Worm (Caenorhabditis elegans) whole organism, L4 larva: Measurements from ENCODE around the gene C34D1.4.

Source experiments
- D1046.2 ChIP-seq: fragments of 200-800 bp; sonication (Bioruptor generic); IDR thresholded peaks from 2 replicates; pipeline ENCODE4 v1.3.6; 2022; ENCODE audit warnings: missing genetic modification characterization, missing compliant biosample characterization
- F26F4.8 ChIP-seq: fragments of 200-800 bp; sonication (Bioruptor generic); conservative IDR thresholded peaks from 2 replicates; pipeline ENCODE4 v1.3.6; 2022; ENCODE audit warnings: missing genetic modification characterization, missing compliant biosample characterization
- F37D6.2 ChIP-seq: sonication (generic microtip); optimal IDR thresholded peaks from 2 replicates; lab custom pipeline; 2016; ENCODE audit warnings: mild to moderate bottlenecking, missing genetic modification characterization, missing compliant biosample characterization
- F44E2.7 ChIP-seq: fragments of 200-800 bp; sonication (Bioruptor generic); IDR thresholded peaks from 2 replicates; pipeline ENCODE4 v2.1.2; 2022; ENCODE audit warnings: missing genetic modification characterization, missing compliant biosample characterization
- T26A8.4 ChIP-seq: fragments of 200-800 bp; sonication (Bioruptor generic); IDR thresholded peaks from 2 replicates; pipeline ENCODE4 v1.3.6; 2022; ENCODE audit warnings: missing genetic modification characterization, missing compliant biosample characterization
- Y5F2A.4 ChIP-seq: fragments of 200-800 bp; sonication (Bioruptor generic); optimal IDR thresholded peaks from 2 replicates; lab custom pipeline; 2018; ENCODE audit warnings: mild to moderate bottlenecking, missing genetic modification characterization, missing compliant biosample characterization
- ZK337.2 ChIP-seq: fragments of 200-800 bp; sonication (Bioruptor generic); IDR thresholded peaks from 2 replicates; pipeline ENCODE4 v1.3.6; 2022; ENCODE audit warnings: missing genetic modification reagents, missing genetic modification characterization, missing compliant biosample characterization
- ZK546.5 ChIP-seq, 2 experiments: sonication (generic microtip); optimal IDR thresholded peaks; 2 replicates each; lab custom pipeline; 2017; ENCODE audit warnings: missing biosample characterization in 2 of 2, missing genetic modification characterization in 2 of 2
- ceh-20 ChIP-seq: fragments of 200-800 bp; sonication (Bioruptor generic); IDR thresholded peaks from 2 replicates; pipeline ENCODE4 v1.3.6; 2022; ENCODE audit warnings: missing genetic modification reagents, missing genetic modification characterization, missing compliant biosample characterization
- ceh-82 ChIP-seq: sonication (generic microtip); optimal IDR thresholded peaks from 2 replicates; lab custom pipeline; 2017; ENCODE audit warnings: missing biosample characterization, missing genetic modification characterization
- ctbp-1 ChIP-seq: fragments of 200-800 bp; sonication (Bioruptor generic); IDR thresholded peaks from 2 replicates; pipeline ENCODE4 v1.3.6; 2022; ENCODE audit warnings: missing genetic modification reagents, missing genetic modification characterization, missing compliant biosample characterization
- daf-12 ChIP-seq: fragments of 150-350 bp; optimal IDR thresholded peaks from 2 replicates; lab custom pipeline; 2014; ENCODE audit warnings: missing biosample characterization, missing genetic modification reagents, missing genetic modification characterization
- daf-16 ChIP-seq, 3 experiments: sonication (generic microtip); optimal IDR thresholded peaks; 2 replicates each; lab custom pipeline; 2016 to 2017; ENCODE audit warnings: missing genetic modification characterization in 3 of 3, missing genetic modification reagents in 3 of 3, mild to moderate bottlenecking in 2 of 3, missing compliant biosample characterization in 2 of 3, missing biosample characterization in 1 of 3, moderate library complexity in 1 of 3
- daf-19 ChIP-seq: fragments of 200-800 bp; sonication (Bioruptor generic); conservative IDR thresholded peaks from 2 replicates; pipeline ENCODE4 v1.3.6; 2022; ENCODE audit warnings: missing genetic modification characterization, missing compliant biosample characterization
- dmd-6 ChIP-seq: fragments of 200-800 bp; sonication (Bioruptor generic); IDR thresholded peaks from 2 replicates; pipeline ENCODE4 v1.3.6; 2022; ENCODE audit warnings: missing genetic modification reagents, missing genetic modification characterization, missing compliant biosample characterization
- dmd-9 ChIP-seq: fragments of 200-800 bp; sonication (Bioruptor generic); IDR thresholded peaks from 2 replicates; pipeline ENCODE4 v1.3.6; 2022; ENCODE audit warnings: missing genetic modification reagents, missing genetic modification characterization, missing compliant biosample characterization
- duxl-1 ChIP-seq: sonication (generic microtip); optimal IDR thresholded peaks from 2 replicates; lab custom pipeline; 2016; ENCODE audit warnings: mild to moderate bottlenecking, missing genetic modification characterization, moderate library complexity, missing compliant biosample characterization; ENCODE audit not compliant: poor library complexity
- egl-43 ChIP-seq: fragments of 200-800 bp; sonication (Bioruptor generic); IDR thresholded peaks from 2 replicates; pipeline ENCODE4 v1.3.6; 2022; ENCODE audit warnings: missing genetic modification reagents, missing genetic modification characterization, missing compliant biosample characterization
- fkh-10 ChIP-seq: fragments of 150-350 bp; optimal IDR thresholded peaks from 2 replicates; lab custom pipeline; 2014; ENCODE audit warnings: missing biosample characterization, missing genetic modification reagents, missing genetic modification characterization
- hlh-11 ChIP-seq: fragments of 200-800 bp; sonication (Bioruptor generic); optimal IDR thresholded peaks from 2 replicates; lab custom pipeline; 2018; ENCODE audit warnings: mild to moderate bottlenecking, missing genetic modification characterization, missing compliant biosample characterization
- hlh-30 ChIP-seq: sonication (generic microtip); optimal IDR thresholded peaks from 2 replicates; lab custom pipeline; 2017; ENCODE audit warnings: antibody characterized with exemption, mild to moderate bottlenecking, missing genetic modification characterization, missing compliant biosample characterization; ENCODE audit not compliant: insufficient read depth
- jun-1 ChIP-seq: fragments of 150-350 bp; optimal IDR thresholded peaks from 2 replicates; lab custom pipeline; 2014; ENCODE audit warnings: missing biosample characterization, missing genetic modification reagents, missing genetic modification characterization
- lin-13 ChIP-seq: fragments of 150-350 bp; optimal IDR thresholded peaks from 2 replicates; lab custom pipeline; 2014; ENCODE audit warnings: missing biosample characterization, missing genetic modification reagents, missing genetic modification characterization
- lin-38 ChIP-seq: fragments of 200-800 bp; sonication (Bioruptor generic); IDR thresholded peaks from 2 replicates; pipeline ENCODE4 v1.3.6; 2022; ENCODE audit warnings: missing genetic modification reagents, missing genetic modification characterization, missing compliant biosample characterization
- lin-39 ChIP-seq: fragments of 150-350 bp; optimal IDR thresholded peaks from 2 replicates; lab custom pipeline; 2014; ENCODE audit warnings: missing biosample characterization, missing genetic modification reagents, missing genetic modification characterization
- lsy-2 ChIP-seq, 2 experiments: fragments of 150-350 bp in 1 of 2; sonication (generic microtip) in 1 of 2; optimal IDR thresholded peaks; 2 replicates each; lab custom pipeline; 2014 to 2017; ENCODE audit warnings: missing biosample characterization in 2 of 2, missing genetic modification characterization in 2 of 2
- mdl-1 ChIP-seq, 2 experiments: fragments of 150-350 bp in 1 of 2; sonication (generic microtip) in 1 of 2; optimal IDR thresholded peaks; 2 replicates each; lab custom pipeline; 2014 to 2017; ENCODE audit warnings: missing biosample characterization in 2 of 2, missing genetic modification characterization in 2 of 2
- mxl-2 ChIP-seq: fragments of 200-800 bp; sonication (Bioruptor generic); conservative IDR thresholded peaks from 2 replicates; pipeline ENCODE4 v1.3.6; 2022; ENCODE audit warnings: missing genetic modification reagents, missing genetic modification characterization, missing compliant biosample characterization
- nhr-102 ChIP-seq: sonication (generic microtip); optimal IDR thresholded peaks from 2 replicates; lab custom pipeline; 2016; ENCODE audit warnings: mild to moderate bottlenecking, missing genetic modification characterization, moderate library complexity, missing compliant biosample characterization
- nhr-111 ChIP-seq: fragments of 200-800 bp; sonication (Bioruptor generic); optimal IDR thresholded peaks from 2 replicates; lab custom pipeline; 2018; ENCODE audit warnings: mild to moderate bottlenecking, missing genetic modification characterization, missing compliant biosample characterization
- nhr-237 ChIP-seq: sonication (generic microtip); optimal IDR thresholded peaks from 2 replicates; lab custom pipeline; 2017; ENCODE audit warnings: missing biosample characterization, missing genetic modification characterization
- nhr-25 ChIP-seq: sonication (generic microtip); optimal IDR thresholded peaks from 2 replicates; lab custom pipeline; 2017; ENCODE audit warnings: missing genetic modification characterization, mild to moderate bottlenecking, missing compliant biosample characterization, antibody characterized with exemption, moderate library complexity, borderline replicate concordance; ENCODE audit not compliant: insufficient read depth
- nhr-28 ChIP-seq: fragments of 150-350 bp; optimal IDR thresholded peaks from 2 replicates; lab custom pipeline; 2014; ENCODE audit warnings: missing biosample characterization, missing genetic modification characterization
- nhr-48 ChIP-seq: sonication (generic microtip); optimal IDR thresholded peaks from 2 replicates; lab custom pipeline; 2016; ENCODE audit warnings: mild to moderate bottlenecking, missing genetic modification characterization, missing compliant biosample characterization
- nhr-76 ChIP-seq: fragments of 150-350 bp; optimal IDR thresholded peaks from 2 replicates; lab custom pipeline; 2014; ENCODE audit warnings: missing biosample characterization, missing genetic modification characterization
- nhr-77 ChIP-seq: fragments of 150-350 bp; optimal IDR thresholded peaks from 2 replicates; lab custom pipeline; 2014; ENCODE audit warnings: missing biosample characterization, missing genetic modification characterization
- php-3 ChIP-seq: fragments of 200-800 bp; sonication (Bioruptor generic); IDR thresholded peaks from 2 replicates; pipeline ENCODE4 v1.3.6; 2022; ENCODE audit warnings: missing genetic modification reagents, missing genetic modification characterization, missing compliant biosample characterization
- rbr-2 ChIP-seq: sonication (generic microtip); optimal IDR thresholded peaks from 2 replicates; lab custom pipeline; 2016; ENCODE audit warnings: missing genotype, missing genetic modification characterization, missing compliant biosample characterization
- skn-1 ChIP-seq: fragments of 150-350 bp; optimal IDR thresholded peaks from 2 replicates; lab custom pipeline; 2014; ENCODE audit warnings: missing biosample characterization, missing genetic modification characterization
- snpc-1.2 ChIP-seq: fragments of 200-800 bp; sonication (Bioruptor generic); IDR thresholded peaks from 2 replicates; pipeline ENCODE4 v1.3.6; 2022; ENCODE audit warnings: missing genetic modification reagents, missing genetic modification characterization, missing compliant biosample characterization
- spr-1 ChIP-seq: sonication (generic microtip); optimal IDR thresholded peaks from 2 replicates; lab custom pipeline; 2016; ENCODE audit warnings: mild to moderate bottlenecking, missing genetic modification characterization, missing compliant biosample characterization
- tag-97 ChIP-seq: fragments of 200-800 bp; sonication (Bioruptor generic); IDR thresholded peaks from 2 replicates; pipeline ENCODE4 v1.3.6; 2022; ENCODE audit warnings: missing genetic modification characterization, missing compliant biosample characterization
- tra-1 ChIP-seq: fragments of 200-800 bp; sonication (Bioruptor generic); IDR thresholded peaks from 2 replicates; pipeline ENCODE4 v1.3.6; 2022; ENCODE audit warnings: missing genetic modification reagents, missing genetic modification characterization, missing compliant biosample characterization
- unc-130 ChIP-seq: sonication (generic microtip); optimal IDR thresholded peaks from 2 replicates; lab custom pipeline; 2016; ENCODE audit warnings: missing genetic modification reagents, missing genetic modification characterization, missing compliant biosample characterization
- unc-39 ChIP-seq: sonication (generic microtip); optimal IDR thresholded peaks from 2 replicates; lab custom pipeline; 2017; ENCODE audit warnings: missing biosample characterization, missing genetic modification characterization
- zfp-3 ChIP-seq: fragments of 200-800 bp; sonication (Bioruptor generic); conservative IDR thresholded peaks from 2 replicates; pipeline ENCODE4 v1.3.6; 2022; ENCODE audit warnings: missing genetic modification reagents, missing genetic modification characterization, missing compliant biosample characterization
- zip-11 ChIP-seq: fragments of 200-800 bp; sonication (Bioruptor generic); IDR thresholded peaks from 2 replicates; pipeline ENCODE4 v1.3.6; 2022; ENCODE audit warnings: missing genetic modification characterization, missing compliant biosample characterization

C34D1.4 gene

DNA sequence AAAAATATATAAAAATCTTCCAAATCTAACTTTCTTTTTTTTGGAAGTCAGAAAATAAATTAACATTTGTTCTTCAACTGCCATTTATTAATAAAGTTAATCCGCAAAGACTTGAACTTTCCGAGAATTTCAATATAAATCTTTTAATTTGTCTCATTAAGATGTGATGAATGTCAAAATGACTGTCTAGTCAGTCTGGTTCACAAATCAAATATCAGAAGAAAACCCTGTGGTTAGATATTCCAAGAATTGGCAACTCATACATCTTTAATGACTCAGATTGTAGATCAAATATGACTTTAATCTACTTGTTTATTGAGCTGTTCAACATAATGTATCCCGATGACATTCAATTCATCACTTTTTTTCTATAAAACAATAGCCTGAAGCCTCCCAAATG is 6.5 kb upstream of the C34D1.4 start:
- TF ChIP-seq nhr-102 (tag; lab: Kevin White, UChicago) (no peak), lin-39 (no peak), zip-11 (GFP tag; lab: Robert Waterston, UW) (no peak), nhr-77 (no peak), fkh-10 (no peak), ZK337.2 (GFP tag; lab: Robert Waterston, UW) (no peak), F44E2.7 (GFP tag; lab: Robert Waterston, UW) (no peak), Y5F2A.4 (GFP tag; lab: Kevin White, UChicago) (no peak), dmd-9 (GFP tag; lab: Robert Waterston, UW) (no peak), dmd-6 (no peak), lin-38 (GFP tag; lab: Robert Waterston, UW) (no peak), duxl-1 (no peak), php-3 (no peak), rbr-2 (no peak), ceh-20 (GFP tag; lab: Robert Waterston, UW) (no peak), mxl-2 (GFP tag; lab: Robert Waterston, UW) (no peak), nhr-237 (tag; lab: Kevin White, UChicago) (no peak), snpc-1.2 (GFP tag; lab: Robert Waterston, UW) (no peak)

DNA sequence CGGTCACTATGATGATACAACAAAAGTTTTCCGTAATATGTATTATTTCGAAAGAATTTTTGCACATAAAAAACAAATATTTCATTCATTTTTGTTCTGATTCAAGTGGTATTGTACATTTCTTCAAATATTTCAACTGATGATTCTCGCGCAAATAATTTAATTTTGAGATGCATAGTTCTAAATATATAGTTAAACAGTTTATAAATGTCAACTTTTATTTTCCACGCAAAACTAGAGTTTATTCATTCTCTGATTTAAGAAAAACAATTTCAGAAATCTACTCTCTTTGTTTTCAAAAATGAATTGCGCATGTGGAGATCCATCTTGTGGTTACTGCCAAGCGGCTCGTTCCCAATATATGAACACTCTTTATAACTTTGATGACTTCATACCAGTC is 5.1 kb upstream of the C34D1.4 start, which contains the start of gene zip-5:
Gene zip-5, plus strand, starts transcription at position 301 of the 400 bp plus-strand sequence.
- TF ChIP-seq mxl-2 (GFP tag; lab: Robert Waterston, UW) = no peak
- no peak for TF ChIP-seq skn-1 (tag; lab: Kevin White, UChicago)
- no peak for TF ChIP-seq D1046.2 (GFP tag; lab: Robert Waterston, UW)
- TF ChIP-seq unc-39 (tag; lab: Kevin White, UChicago) = no peak
- no peak for TF ChIP-seq unc-130 (GFP tag; lab: Kevin White, UChicago)
- no peak for TF ChIP-seq tra-1 (GFP tag; lab: Robert Waterston, UW)
- TF ChIP-seq ctbp-1 (GFP tag; lab: Robert Waterston, UW) = no peak
- no peak for TF ChIP-seq daf-19 (GFP tag; lab: Robert Waterston, UW)
- no peak for TF ChIP-seq dmd-9 (GFP tag; lab: Robert Waterston, UW)
- TF ChIP-seq fkh-10 = no peak
- no peak for TF ChIP-seq lin-13 (GFP tag; lab: Kevin White, UChicago)
- TF ChIP-seq hlh-11 (tag; lab: Kevin White, UChicago) = no peak
- TF ChIP-seq nhr-28 (tag; lab: Kevin White, UChicago) = no peak
- no peak for TF ChIP-seq ceh-82 (tag; lab: Kevin White, UChicago)
- TF ChIP-seq snpc-1.2 (GFP tag; lab: Robert Waterston, UW) = no peak
- no peak for TF ChIP-seq F37D6.2
- TF ChIP-seq T26A8.4 (GFP tag; lab: Robert Waterston, UW) = no peak
- TF ChIP-seq ZK546.5 (tag; optimal IDR thresholded peaks at IDR 0.05; lab: Kevin White, UChicago) = no peak
- no peak for TF ChIP-seq nhr-25 (tag; lab: Kevin White, UChicago)

DNA sequence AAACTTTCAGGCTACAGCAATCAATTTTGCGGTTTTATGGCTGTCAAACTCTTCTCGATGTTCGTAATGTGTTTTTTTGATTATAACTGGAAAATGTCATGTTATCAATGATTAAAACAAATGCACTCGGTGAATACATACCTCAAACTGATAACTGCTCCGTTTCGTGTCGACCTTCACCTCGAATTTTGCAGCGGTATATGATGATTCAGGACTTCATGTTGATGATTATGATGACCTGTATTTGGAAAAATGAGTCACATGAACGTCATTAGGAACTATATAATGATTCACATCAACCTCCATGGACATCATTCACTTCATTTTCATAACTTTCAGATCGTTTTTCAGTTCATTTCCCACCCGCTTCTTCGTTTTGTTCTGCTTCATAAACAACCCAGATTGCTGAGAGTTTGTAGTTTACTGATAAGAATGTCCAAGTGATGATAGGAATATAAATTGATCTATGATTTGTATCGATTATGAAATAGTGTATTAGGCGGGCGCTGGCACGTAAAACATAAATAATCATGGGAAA is 3.7 kb upstream of the C34D1.4 start:
- TF ChIP-seq nhr-48 (tag; lab: Kevin White, UChicago) = peak; percentile 76
- TF ChIP-seq lsy-2 (tag; optimal IDR thresholded peaks at IDR 0.05; lab: Kevin White, UChicago) = peak in 1 of 2 experiments; percentile 3
- TF ChIP-seq nhr-111 (GFP tag; lab: Kevin White, UChicago) = no peak
- no peak for TF ChIP-seq zip-11 (GFP tag; lab: Robert Waterston, UW)
- no peak for TF ChIP-seq nhr-76 (tag; lab: Kevin White, UChicago)
- TF ChIP-seq spr-1 (tag; lab: Kevin White, UChicago) = no peak
- no peak for TF ChIP-seq daf-16 (GFP tag; optimal IDR thresholded peaks at IDR 0.05; lab: Kevin White, UChicago)
- peak; percentile 93 for TF ChIP-seq daf-16 (tag; optimal IDR thresholded peaks at IDR 0.05; lab: Kevin White, UChicago)
- TF ChIP-seq F37D6.2 = no peak
- 0 out of 2 replicates have a peak, but pooled peaks have one; percentile 25 for TF ChIP-seq zfp-3 (GFP tag; lab: Robert Waterston, UW)
- TF ChIP-seq hlh-30 (tag; lab: Kevin White, UChicago) = no peak
- peak; percentile 92 for TF ChIP-seq dmd-6
- TF ChIP-seq F26F4.8 = no peak
- TF ChIP-seq unc-39 (tag; lab: Kevin White, UChicago) = no peak
- TF ChIP-seq egl-43 = no peak
- peak in 1 of 2 experiments; percentile 38 for TF ChIP-seq mdl-1 (tag; optimal IDR thresholded peaks at IDR 0.05; lab: Kevin White, UChicago)
- no peak for TF ChIP-seq mxl-2 (GFP tag; lab: Robert Waterston, UW)
- TF ChIP-seq jun-1 (tag; lab: Kevin White, UChicago) = no peak
- peak; percentile 71 for TF ChIP-seq nhr-28 (tag; lab: Kevin White, UChicago)
- no peak for TF ChIP-seq tag-97 (GFP tag; lab: Robert Waterston, UW)
- TF ChIP-seq daf-12 (tag; lab: Kevin White, UChicago) = no peak
